Worm (Caenorhabditis elegans) whole organism, L3 larva: ENCODE measurements around the gene hsp-90.

Experiments
- ceh-9 ChIP-seq: sonication (generic microtip); optimal IDR thresholded peaks from 2 replicates; lab custom pipeline; 2018; ENCODE audit warnings: missing biosample characterization, missing genetic modification characterization
- elt-2 ChIP-seq: sonication (generic microtip); optimal IDR thresholded peaks from 2 replicates; lab custom pipeline; 2016; ENCODE audit warnings: missing genetic modification reagents, mild to moderate bottlenecking, missing genetic modification characterization, missing compliant biosample characterization
- nhr-12 ChIP-seq: fragments of 150-350 bp; optimal IDR thresholded peaks from 2 replicates; lab custom pipeline; 2014; ENCODE audit warnings: missing biosample characterization, missing genetic modification characterization
- nhr-76 ChIP-seq: fragments of 150-350 bp; sonication (generic microtip); optimal IDR thresholded peaks from 5 replicates; lab custom pipeline; 2014; ENCODE audit warnings: missing biosample characterization, missing genetic modification characterization
- snpc-4 ChIP-seq: fragments of 150-350 bp; optimal IDR thresholded peaks from 2 replicates; lab custom pipeline; 2014; ENCODE audit warnings: missing biosample characterization, missing genetic modification characterization

DNA sequence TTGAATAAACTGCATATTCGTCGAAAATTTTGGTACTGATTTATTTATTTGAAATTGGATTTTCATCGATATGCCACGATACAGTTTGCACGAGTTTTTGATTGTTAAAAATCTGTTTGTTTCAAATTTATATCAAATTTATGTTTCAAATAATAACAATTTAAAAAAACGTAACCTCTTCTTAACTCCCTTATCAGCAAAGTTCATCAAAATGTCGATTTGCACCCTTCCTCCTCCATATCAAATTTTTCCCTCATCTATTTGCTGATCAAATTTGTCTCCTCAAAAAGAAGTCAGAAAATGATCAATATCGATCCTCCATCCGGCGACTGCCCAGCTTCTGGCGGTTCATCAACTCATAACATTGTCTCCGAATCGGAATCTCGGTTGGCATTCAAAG, 26.4 kb downstream of the hsp-90 start, which contains the start of gene ssp-33:
- TF ChIP-seq nhr-12 (tag; lab: Kevin White, UChicago) (no peak), ceh-9 (no peak), snpc-4 (tag; lab: Kevin White, UChicago) (no peak), nhr-76 (tag; lab: Kevin White, UChicago) (no peak), elt-2 (tag; lab: Kevin White, UChicago) (no peak)
